Worm (Caenorhabditis elegans) whole organism, L2 larva: Measurements from ENCODE around the gene clec-233.

Source experiments
- alr-1 ChIP-seq: fragments of 150-350 bp; optimal IDR thresholded peaks from 2 replicates; lab custom pipeline; 2014; ENCODE audit warnings: missing biosample characterization, missing genetic modification characterization
- aly-2 ChIP-seq: fragments of 150-350 bp; optimal IDR thresholded peaks from 2 replicates; lab custom pipeline; 2014; ENCODE audit warnings: missing biosample characterization, missing genetic modification characterization
- ama-1 ChIP-seq: fragments of 150-350 bp; optimal IDR thresholded peaks from 2 replicates; lab custom pipeline; 2018; ENCODE audit warnings: inconsistent platforms
- elt-3 ChIP-seq: sonication (generic microtip); optimal IDR thresholded peaks from 2 replicates; lab custom pipeline; 2017; ENCODE audit warnings: missing biosample characterization, missing genetic modification characterization
- mdl-1 ChIP-seq, 2 experiments: fragments of 150-350 bp in 1 of 2; sonication (generic microtip) in 1 of 2; optimal IDR thresholded peaks; 2 replicates each; lab custom pipeline; 2017; ENCODE audit warnings: missing biosample characterization in 2 of 2, missing genetic modification characterization in 2 of 2
- nhr-11 ChIP-seq: fragments of 150-350 bp; optimal IDR thresholded peaks from 2 replicates; lab custom pipeline; 2014; ENCODE audit warnings: missing biosample characterization, missing genetic modification characterization
- nhr-12 ChIP-seq: fragments of 150-350 bp; optimal IDR thresholded peaks from 2 replicates; lab custom pipeline; 2014; ENCODE audit warnings: missing biosample characterization, missing genetic modification characterization
- nhr-77 ChIP-seq: fragments of 150-350 bp; optimal IDR thresholded peaks from 2 replicates; lab custom pipeline; 2014; ENCODE audit warnings: missing biosample characterization, missing genetic modification characterization
- skn-1 ChIP-seq: sonication (generic microtip); optimal IDR thresholded peaks from 2 replicates; lab custom pipeline; 2017; ENCODE audit warnings: missing biosample characterization, missing genetic modification characterization
- unc-39 ChIP-seq: fragments of 150-350 bp; optimal IDR thresholded peaks from 2 replicates; lab custom pipeline; 2014; ENCODE audit warnings: missing biosample characterization, missing genetic modification characterization
- unc-62 ChIP-seq: fragments of 150-350 bp; optimal IDR thresholded peaks from 2 replicates; lab custom pipeline; 2014; ENCODE audit warnings: missing biosample characterization, missing genetic modification reagents, missing genetic modification characterization
- ztf-11 ChIP-seq: sonication (generic microtip); optimal IDR thresholded peaks from 2 replicates; lab custom pipeline; 2017; ENCODE audit warnings: missing biosample characterization, missing genetic modification characterization
- ztf-4 ChIP-seq: fragments of 150-350 bp; optimal IDR thresholded peaks from 2 replicates; lab custom pipeline; 2014; ENCODE audit warnings: missing biosample characterization, missing genetic modification characterization

DNA sequence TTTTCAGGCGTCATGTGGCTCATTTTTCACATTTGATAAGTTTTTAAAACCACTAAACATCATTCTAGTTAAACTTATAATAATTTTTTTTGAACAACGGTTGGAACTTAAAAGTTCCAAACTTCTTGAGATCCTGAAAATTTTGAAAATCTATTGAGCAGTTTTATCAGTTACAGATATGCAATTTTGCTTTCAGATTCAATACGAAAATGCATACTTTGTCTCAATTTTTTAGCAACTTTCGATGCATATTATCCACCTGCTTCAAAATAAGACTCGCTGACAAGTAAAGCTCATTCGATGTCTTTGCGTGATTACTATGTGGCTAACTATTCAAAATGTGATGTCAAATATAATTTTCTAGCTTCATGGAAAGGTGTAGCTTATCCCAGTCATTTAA lies 12.9 kb downstream of the clec-233 start, which contains the start of gene srh-95:
- no peak for TF ChIP-seq ztf-4
- TF ChIP-seq unc-39: no peak
- no peak for TF ChIP-seq mdl-1 (tag; optimal IDR thresholded peaks at IDR 0.05; lab: Kevin White, UChicago)
- TF ChIP-seq ama-1: no peak
- TF ChIP-seq alr-1 (tag; lab: Kevin White, UChicago): no peak
- no peak for TF ChIP-seq ztf-11 (tag; lab: Kevin White, UChicago)
- TF ChIP-seq elt-3 (tag; lab: Kevin White, UChicago): no peak
- TF ChIP-seq skn-1: no peak
- no peak for TF ChIP-seq nhr-11
- no peak for TF ChIP-seq nhr-77 (tag; lab: Kevin White, UChicago)
- no peak for TF ChIP-seq unc-62 (GFP tag; lab: Kevin White, UChicago)
- TF ChIP-seq aly-2 (tag; lab: Kevin White, UChicago): no peak
- no peak for TF ChIP-seq nhr-12
